Worm (Caenorhabditis elegans) whole organism, mixed stage, embryonic: ENCODE measurements around the gene cyn-4.
A peak's percentile ranks its signal among the peaks of the same experiment; 100 is the strongest.

Source experiments
- lin-13 ChIP-seq: fragments of 150-350 bp; optimal IDR thresholded peaks from 2 replicates; lab custom pipeline; 2014; ENCODE audit warnings: missing biosample characterization, missing genetic modification characterization
- mep-1 ChIP-seq: fragments of 150-350 bp; optimal IDR thresholded peaks from 2 replicates; lab custom pipeline; 2017; ENCODE audit warnings: missing biosample characterization, missing genetic modification reagents, missing genetic modification characterization, inconsistent platforms
- nhr-28 ChIP-seq: fragments of 150-350 bp; optimal IDR thresholded peaks from 2 replicates; lab custom pipeline; 2014; ENCODE audit warnings: missing biosample characterization, missing genetic modification characterization
- snpc-4 ChIP-seq: fragments of 150-350 bp; optimal IDR thresholded peaks from 2 replicates; lab custom pipeline; 2014; ENCODE audit warnings: missing biosample characterization, missing genetic modification characterization
- tbx-8 ChIP-seq: fragments of 200-800 bp; sonication (Bioruptor generic); optimal IDR thresholded peaks from 2 replicates; lab custom pipeline; 2018; ENCODE audit warnings: mild to moderate bottlenecking, missing genetic modification characterization, moderate library complexity, missing compliant biosample characterization

- no peak for TF ChIP-seq snpc-4 (tag; lab: Kevin White, UChicago)
- no peak for TF ChIP-seq nhr-28
- peak; percentile 8 for TF ChIP-seq mep-1 (tag; lab: Kevin White, UChicago)
- TF ChIP-seq tbx-8 (GFP tag; lab: Kevin White, UChicago), result no peak
- no peak for TF ChIP-seq lin-13 (tag; lab: Kevin White, UChicago)
Measured at ce11 chrII:10851110-10851509, 21.3 kb downstream of the cyn-4 start.
